Fruit fly (Drosophila melanogaster) whole organism, prepupa: ENCODE data around the gene Lk.

Experiments
- CG10631 ChIP-seq: fragments of 200-800 bp; sonication (Bioruptor generic); optimal IDR thresholded peaks from 2 replicates; lab custom pipeline; 2016; ENCODE audit warnings: missing biosample characterization, missing genetic modification characterization
- CG11294 ChIP-seq: fragments of 200-800 bp; sonication (Bioruptor generic); IDR thresholded peaks from 2 replicates; pipeline ENCODE4 v1.3.6; 2022; ENCODE audit warnings: missing biosample characterization, missing genetic modification characterization
- Sox14 ChIP-seq: fragments of 200-800 bp; sonication (Bioruptor generic); optimal IDR thresholded peaks from 3 replicates; lab custom pipeline; 2016; ENCODE audit warnings: missing biosample characterization, missing genetic modification characterization
- net ChIP-seq: fragments of 200-800 bp; sonication (Bioruptor generic); optimal IDR thresholded peaks from 3 replicates; lab custom pipeline; 2016; ENCODE audit warnings: missing biosample characterization, missing genetic modification characterization

dm6 chr3L:14558018-14558417, 2.5 kb downstream of the Lk start:
- TF ChIP-seq Sox14 (no peak), CG11294 (GFP tag; lab: Robert Waterston, UW) (no peak), net (GFP tag; lab: Kevin White, UChicago) (no peak), CG10631 (GFP tag; lab: Kevin White, UChicago) (no peak)
